Worm (Caenorhabditis elegans) whole organism, L3 larva: ENCODE measurements around the gene phg-1.
A peak's percentile ranks its signal among the peaks of the same experiment; 100 is the strongest.

Source experiments
- R02D3.7 ChIP-seq: fragments of 150-350 bp; optimal IDR thresholded peaks from 2 replicates; lab custom pipeline; 2014; ENCODE audit warnings: missing biosample characterization, missing genetic modification characterization
- ZK546.5 ChIP-seq: sonication (generic microtip); optimal IDR thresholded peaks from 2 replicates; lab custom pipeline; 2017; ENCODE audit warnings: missing biosample characterization, missing genetic modification characterization
- ama-1 ChIP-seq: fragments of 150-350 bp; optimal IDR thresholded peaks from 2 replicates; lab custom pipeline; 2018
- ceh-16 ChIP-seq: sonication (generic microtip); optimal IDR thresholded peaks from 2 replicates; lab custom pipeline; 2017; ENCODE audit warnings: missing biosample characterization, missing genetic modification characterization
- ceh-28 ChIP-seq: fragments of 150-350 bp; optimal IDR thresholded peaks from 2 replicates; lab custom pipeline; 2014; ENCODE audit warnings: missing biosample characterization, missing genetic modification reagents, missing genetic modification characterization
- egl-27 ChIP-seq: sonication (generic microtip); optimal IDR thresholded peaks from 4 replicates; lab custom pipeline; 2017; ENCODE audit warnings: missing biosample characterization, missing genetic modification reagents, missing genetic modification characterization
- egl-5 ChIP-seq: fragments of 150-350 bp; optimal IDR thresholded peaks from 2 replicates; lab custom pipeline; 2017; ENCODE audit warnings: missing biosample characterization, missing genetic modification reagents, missing genetic modification characterization, inconsistent platforms
- elt-1 ChIP-seq: fragments of 150-350 bp; optimal IDR thresholded peaks from 2 replicates; lab custom pipeline; 2014; ENCODE audit warnings: missing biosample characterization, missing genetic modification characterization
- elt-2 ChIP-seq: sonication (generic microtip); optimal IDR thresholded peaks from 2 replicates; lab custom pipeline; 2016; ENCODE audit warnings: missing genetic modification reagents, mild to moderate bottlenecking, missing genetic modification characterization, missing compliant biosample characterization
- fkh-10 ChIP-seq: sonication (generic microtip); optimal IDR thresholded peaks from 2 replicates; lab custom pipeline; 2017; ENCODE audit warnings: missing biosample characterization, missing genetic modification reagents, missing genetic modification characterization
- fkh-2 ChIP-seq: fragments of 150-350 bp; optimal IDR thresholded peaks from 2 replicates; lab custom pipeline; 2014; ENCODE audit warnings: missing biosample characterization, missing genetic modification reagents, missing genetic modification characterization
- fos-1 ChIP-seq: fragments of 150-350 bp; optimal IDR thresholded peaks from 2 replicates; lab custom pipeline; 2014; ENCODE audit warnings: missing biosample characterization, missing genetic modification characterization
- hmg-11 ChIP-seq: sonication (generic microtip); optimal IDR thresholded peaks from 2 replicates; lab custom pipeline; 2016; ENCODE audit warnings: missing genetic modification characterization, missing compliant biosample characterization
- lin-15B ChIP-seq: fragments of 150-350 bp; optimal IDR thresholded peaks from 2 replicates; lab custom pipeline; 2014; ENCODE audit warnings: missing biosample characterization, missing genetic modification characterization
- lin-39 ChIP-seq: fragments of 150-350 bp; optimal IDR thresholded peaks from 2 replicates; lab custom pipeline; 2018; ENCODE audit warnings: missing biosample characterization, missing genetic modification reagents, missing genetic modification characterization
- lsy-12 ChIP-seq: sonication (generic microtip); optimal IDR thresholded peaks from 2 replicates; lab custom pipeline; 2016; ENCODE audit warnings: mild to moderate bottlenecking, missing genetic modification characterization, missing compliant biosample characterization
- mdl-1 ChIP-seq: fragments of 150-350 bp; optimal IDR thresholded peaks from 2 replicates; lab custom pipeline; 2014; ENCODE audit warnings: missing biosample characterization, missing genetic modification characterization
- mml-1 ChIP-seq: fragments of 150-350 bp; sonication (generic microtip); optimal IDR thresholded peaks from 3 replicates; lab custom pipeline; 2014; ENCODE audit warnings: missing biosample characterization, missing genetic modification characterization
- nfya-1 ChIP-seq: sonication (generic microtip); optimal IDR thresholded peaks from 2 replicates; lab custom pipeline; 2017; ENCODE audit warnings: missing genetic modification characterization, mild to moderate bottlenecking, missing compliant biosample characterization, antibody characterized with exemption, moderate library complexity; ENCODE audit not compliant: insufficient read depth
- nhr-11 ChIP-seq: fragments of 150-350 bp; optimal IDR thresholded peaks from 2 replicates; lab custom pipeline; 2014; ENCODE audit warnings: missing biosample characterization, missing genetic modification characterization
- nhr-23 ChIP-seq: fragments of 150-350 bp; optimal IDR thresholded peaks from 2 replicates; lab custom pipeline; 2014; ENCODE audit warnings: missing biosample characterization, missing genetic modification reagents, missing genetic modification characterization
- nhr-25 ChIP-seq: sonication (generic microtip); optimal IDR thresholded peaks from 2 replicates; lab custom pipeline; 2017; ENCODE audit warnings: missing biosample characterization, missing genetic modification characterization
- nhr-28 ChIP-seq: fragments of 150-350 bp; optimal IDR thresholded peaks from 2 replicates; lab custom pipeline; 2014; ENCODE audit warnings: missing biosample characterization, missing genetic modification characterization
- nhr-43 ChIP-seq: sonication (generic microtip); optimal IDR thresholded peaks from 2 replicates; lab custom pipeline; 2016; ENCODE audit warnings: mild to moderate bottlenecking, missing genetic modification characterization, missing compliant biosample characterization; ENCODE audit not compliant: poor library complexity, severe bottlenecking
- nhr-77 ChIP-seq: fragments of 150-350 bp; optimal IDR thresholded peaks from 2 replicates; lab custom pipeline; 2014; ENCODE audit warnings: missing biosample characterization, missing genetic modification characterization
- pha-4 ChIP-seq: fragments of 150-350 bp; optimal IDR thresholded peaks from 2 replicates; lab custom pipeline; 2014; ENCODE audit warnings: missing biosample characterization, missing genetic modification reagents, missing genetic modification characterization
- pqm-1 ChIP-seq: fragments of 150-350 bp; optimal IDR thresholded peaks from 2 replicates; lab custom pipeline; 2017; ENCODE audit warnings: missing biosample characterization, missing genetic modification characterization, inconsistent platforms
- skn-1 ChIP-seq: fragments of 150-350 bp; optimal IDR thresholded peaks from 2 replicates; lab custom pipeline; 2014; ENCODE audit warnings: missing biosample characterization, missing genetic modification characterization
- snpc-4 ChIP-seq: fragments of 150-350 bp; optimal IDR thresholded peaks from 2 replicates; lab custom pipeline; 2014; ENCODE audit warnings: missing biosample characterization, missing genetic modification characterization
- tbx-2 ChIP-seq: sonication (generic microtip); optimal IDR thresholded peaks from 2 replicates; lab custom pipeline; 2016; ENCODE audit warnings: mild to moderate bottlenecking, missing genetic modification characterization, missing compliant biosample characterization
- unc-39 ChIP-seq: sonication (generic microtip); optimal IDR thresholded peaks from 4 replicates; lab custom pipeline; 2017; ENCODE audit warnings: missing biosample characterization, missing genetic modification characterization
- unc-62 ChIP-seq: fragments of 150-350 bp; sonication (generic microtip); optimal IDR thresholded peaks from 4 replicates; lab custom pipeline; 2014; ENCODE audit warnings: missing biosample characterization, missing genetic modification reagents, missing genetic modification characterization
- ztf-11 ChIP-seq: fragments of 150-350 bp; optimal IDR thresholded peaks from 2 replicates; lab custom pipeline; 2014; ENCODE audit warnings: missing biosample characterization, missing genetic modification characterization
- ztf-4 ChIP-seq: fragments of 150-350 bp; optimal IDR thresholded peaks from 2 replicates; lab custom pipeline; 2014; ENCODE audit warnings: missing biosample characterization, missing genetic modification characterization

The phg-1 gene

DNA sequence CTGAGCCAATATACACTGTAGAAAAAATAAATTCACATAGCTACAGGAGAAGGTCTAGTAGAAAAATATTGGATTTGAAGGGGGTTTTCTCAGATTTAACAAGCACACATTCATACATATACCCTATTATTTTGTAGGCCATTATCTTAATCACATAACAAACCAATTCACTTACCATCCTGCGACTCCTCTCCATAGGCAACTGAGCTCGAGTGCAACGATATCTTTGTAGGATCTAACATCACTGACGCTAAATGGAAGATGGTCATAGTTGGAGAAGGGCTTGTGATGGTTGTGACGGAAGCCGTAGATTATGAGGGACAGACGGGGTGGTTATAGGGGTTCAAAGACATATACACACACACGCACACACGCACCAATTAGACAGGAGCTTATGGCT lies 26.7 kb downstream of the phg-1 start:
- TF ChIP-seq fos-1 (tag; lab: Kevin White, UChicago): no peak
- TF ChIP-seq pha-4 (tag; lab: Kevin White, UChicago): no peak
- TF ChIP-seq fkh-2 (tag; lab: Kevin White, UChicago): no peak
- no peak for TF ChIP-seq elt-1 (tag; lab: Kevin White, UChicago)
- no peak for TF ChIP-seq nhr-77 (tag; lab: Kevin White, UChicago)

DNA sequence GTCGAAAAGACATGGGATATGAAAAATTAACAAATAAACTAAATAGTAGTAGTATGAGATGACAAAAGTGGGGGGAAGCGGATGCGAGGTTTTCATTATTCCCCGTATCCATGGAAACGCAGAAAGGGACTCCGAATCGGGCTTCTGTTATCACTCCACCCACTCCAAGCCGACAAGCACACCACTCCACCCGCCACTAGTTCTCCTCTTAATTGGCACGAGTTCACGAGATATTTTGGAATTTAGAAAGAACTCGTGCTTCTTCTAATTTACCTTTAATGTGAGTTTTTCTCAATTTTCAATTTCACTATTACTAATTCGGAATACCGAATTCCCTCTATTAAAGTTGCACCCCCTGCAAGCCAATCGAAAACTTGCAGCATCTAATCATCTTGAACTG lies 28.9 kb downstream of the phg-1 start:
- TF ChIP-seq nhr-11 (tag; lab: Kevin White, UChicago): peak; percentile 62
- TF ChIP-seq egl-27 (tag; lab: Kevin White, UChicago): no peak

DNA sequence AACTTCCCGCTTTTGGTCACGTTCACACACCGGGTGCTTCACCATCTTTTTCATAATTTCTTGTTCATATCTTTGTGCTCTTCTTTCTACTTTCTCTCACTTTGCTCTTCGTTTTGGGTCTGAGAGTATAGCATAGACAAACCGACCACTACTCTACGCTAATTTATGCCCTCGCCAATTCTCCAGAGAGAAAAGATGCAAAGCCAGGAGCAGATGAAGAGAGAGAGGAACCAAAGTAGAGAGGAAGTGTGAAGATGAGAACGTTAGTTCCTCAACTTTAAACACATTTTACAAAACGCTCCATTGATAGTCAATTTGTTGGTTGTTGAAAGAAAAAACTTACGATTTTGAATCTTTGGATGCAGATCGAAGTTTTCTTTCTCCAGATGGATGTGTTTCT lies 30.3 kb downstream of the phg-1 start:
- TF ChIP-seq mdl-1 (tag; lab: Kevin White, UChicago) (no peak), mml-1 (tag; lab: Kevin White, UChicago) (no peak), nhr-25 (no peak), ceh-28 (tag; lab: Kevin White, UChicago) (no peak), unc-62 (no peak)

DNA sequence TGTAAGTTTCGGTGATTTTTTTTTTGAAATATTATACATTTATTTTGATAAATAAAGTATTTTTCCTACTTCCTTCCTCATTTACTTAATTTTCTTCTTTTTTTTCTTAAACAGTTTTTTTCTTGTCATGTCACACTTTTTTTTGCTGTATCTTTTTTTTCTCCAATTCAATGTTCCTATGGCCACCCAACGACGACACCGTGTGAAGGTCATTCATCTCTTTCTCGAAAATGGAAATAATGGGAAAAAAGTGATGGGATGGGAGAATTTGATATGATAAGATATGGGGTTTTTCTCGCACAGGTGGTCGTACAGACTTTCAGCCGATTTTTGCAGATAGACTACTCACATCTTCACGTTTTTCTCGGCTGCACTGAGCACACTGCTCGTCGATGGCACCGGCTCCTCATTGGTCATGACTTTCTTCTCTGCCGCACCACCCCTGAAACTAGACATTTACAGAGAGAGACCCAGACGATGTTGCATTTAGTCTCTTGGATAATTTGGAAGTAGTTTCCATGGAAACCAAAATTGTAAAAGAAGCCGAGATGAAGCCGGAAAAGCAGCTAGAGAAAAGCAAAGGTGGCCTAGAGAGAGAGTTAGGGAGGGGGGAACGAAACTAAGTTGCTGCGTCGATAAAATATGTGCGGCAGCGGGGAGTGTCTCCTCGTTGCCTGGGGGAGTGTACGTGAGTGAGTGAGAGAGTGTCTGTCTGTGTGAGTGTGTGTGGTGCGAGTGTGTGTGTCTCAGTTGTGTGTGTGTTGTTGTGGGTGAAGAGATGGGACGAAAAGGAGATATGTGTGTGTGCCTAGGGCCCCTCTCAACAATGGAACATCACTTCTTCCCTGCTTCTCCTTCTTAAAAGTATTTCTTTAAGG lies 31.7 kb downstream of the phg-1 start, which contains the start of gene daf-19:
daf-19 (minus strand) TSS at position 442 of the 878 bp plus-strand sequence.
- TF ChIP-seq snpc-4 (tag; lab: Kevin White, UChicago) (no peak), unc-39 (tag; lab: Kevin White, UChicago) (no peak), fkh-10 (GFP tag; lab: Kevin White, UChicago) (peak; percentile 4), fos-1 (tag; lab: Kevin White, UChicago) (no peak), hmg-11 (tag; lab: Kevin White, UChicago) (peak; percentile 96), R02D3.7 (tag; lab: Kevin White, UChicago) (no peak), tbx-2 (tag; lab: Kevin White, UChicago) (peak; percentile 46), nhr-25 (peak; percentile 7), egl-5 (peak; percentile 20), ztf-4 (no peak), nhr-11 (tag; lab: Kevin White, UChicago) (peak; percentile 95), ztf-11 (no peak), elt-2 (tag; lab: Kevin White, UChicago) (peak; percentile 47), pha-4 (tag; lab: Kevin White, UChicago) (peak; percentile 70), elt-1 (tag; lab: Kevin White, UChicago) (no peak), ceh-16 (tag; lab: Kevin White, UChicago) (no peak), ama-1 (lab: Kevin White, UChicago) (peak; percentile 38), lin-39 (tag; lab: Kevin White, UChicago) (peak; percentile 43), nhr-43 (tag; lab: Kevin White, UChicago) (no peak), lsy-12 (tag; lab: Kevin White, UChicago) (peak; percentile 19), pqm-1 (tag; lab: Kevin White, UChicago) (peak; percentile 4), nfya-1 (tag; lab: Kevin White, UChicago) (peak; percentile 76), lin-15B (tag; lab: Kevin White, UChicago) (peak; percentile 55), nhr-23 (tag; lab: Kevin White, UChicago) (peak; percentile 26)

DNA sequence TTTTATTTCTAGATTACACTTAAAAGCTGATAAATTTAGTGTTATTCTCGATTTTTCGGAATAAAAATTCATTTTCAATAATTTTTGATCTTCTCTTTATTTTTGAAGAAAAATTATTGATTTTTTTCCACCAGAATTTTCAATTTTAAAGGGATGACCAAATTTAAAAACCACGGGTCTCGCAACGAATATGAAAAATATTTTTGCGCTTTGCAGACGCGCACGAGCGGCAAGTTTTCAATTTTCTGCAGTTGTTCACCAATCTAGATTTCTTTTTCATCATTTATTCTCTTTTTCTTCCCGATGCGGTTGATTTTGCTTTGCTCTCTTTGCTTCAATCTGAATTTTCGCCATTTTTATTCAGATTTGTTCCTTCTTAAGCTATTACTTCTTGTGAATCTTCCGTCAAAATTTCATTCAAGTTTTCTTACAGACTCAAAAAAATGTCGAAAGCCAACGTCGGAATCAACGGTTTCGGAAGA lies 33.4 kb downstream of the phg-1 start, which contains the start of gene gpd-4:
gpd-4 (plus strand) TSS at position 432 of the 482 bp plus-strand sequence.
- no peak for TF ChIP-seq ZK546.5
- no peak for TF ChIP-seq ceh-28 (tag; lab: Kevin White, UChicago)
- TF ChIP-seq egl-27 (tag; lab: Kevin White, UChicago): no peak
- TF ChIP-seq ztf-11: no peak
- TF ChIP-seq egl-5: no peak
- TF ChIP-seq nhr-28: no peak
- no peak for TF ChIP-seq elt-2 (tag; lab: Kevin White, UChicago)
- TF ChIP-seq unc-39 (tag; lab: Kevin White, UChicago): no peak
- TF ChIP-seq ama-1 (lab: Kevin White, UChicago): no peak
- no peak for TF ChIP-seq fkh-10 (GFP tag; lab: Kevin White, UChicago)
- TF ChIP-seq skn-1 (tag; lab: Kevin White, UChicago): no peak
- no peak for TF ChIP-seq lin-39 (tag; lab: Kevin White, UChicago)
- no peak for TF ChIP-seq tbx-2 (tag; lab: Kevin White, UChicago)
- TF ChIP-seq mdl-1 (tag; lab: Kevin White, UChicago): no peak
- TF ChIP-seq pha-4 (tag; lab: Kevin White, UChicago): no peak
